Worm (Caenorhabditis elegans): ENCODE results near the gene B0252.1.

DNA sequence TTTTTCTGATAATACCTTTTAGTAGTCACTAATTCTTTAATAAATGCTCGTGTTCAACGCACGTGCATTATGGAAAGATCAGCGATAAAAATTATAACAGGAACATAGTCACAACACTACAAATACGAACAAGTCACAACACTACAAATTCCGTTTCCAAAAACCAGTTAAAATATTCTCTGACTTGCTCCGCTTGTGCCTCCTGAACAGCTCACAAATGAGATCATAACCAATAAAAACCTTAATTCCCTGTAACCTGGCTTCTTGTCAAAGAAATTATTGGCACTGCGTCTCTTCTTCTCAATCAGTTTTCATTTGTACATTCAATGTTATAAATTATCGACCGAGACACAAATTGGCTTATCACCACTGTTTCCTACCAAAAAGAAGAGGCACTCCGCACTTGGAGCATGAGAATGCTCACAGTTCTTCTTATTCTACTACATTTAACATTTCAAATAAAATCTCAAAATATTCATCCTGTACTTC, at the start of gene B0252.1:
- TF ChIP-seq lin-35 (GFP tag; optimal IDR thresholded peaks at IDR 0.05) (no peak), aly-2 (tag; optimal IDR thresholded peaks at IDR 0.05) (no peak)
